Fruit fly (Drosophila melanogaster): Measurements from ENCODE around the gene CG15412.
A peak's percentile ranks its signal among the peaks of the same experiment; 100 is the strongest.

CG15412 gene

DNA sequence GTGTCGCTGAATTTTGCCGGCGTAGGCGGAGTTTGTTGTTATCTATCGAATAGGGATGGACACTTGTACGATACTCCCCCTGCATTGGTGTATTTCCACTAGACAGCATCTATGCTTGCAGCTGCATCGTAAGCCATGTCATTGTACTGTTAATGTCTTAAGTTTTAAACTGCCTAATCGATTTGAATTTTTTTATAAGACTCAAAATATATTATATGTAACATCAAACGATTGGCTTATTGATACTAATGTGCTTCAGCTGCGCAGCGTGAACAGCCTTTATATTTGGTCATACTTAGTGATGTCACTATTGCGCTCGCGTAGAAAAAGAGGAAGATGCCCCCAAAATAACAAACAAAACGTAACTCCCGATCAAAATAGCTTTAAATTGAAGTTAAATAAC, 1.2 kb upstream of the CG15412 start, which contains the start of the genes CG9662 and Ptpa:
Gene CG9662, minus strand, starts transcription at position 54 of the 403 bp plus-strand sequence.
Gene Ptpa, plus strand, starts transcription at position 319 of the 403 bp plus-strand sequence.
- peak; percentile 59 for TF ChIP-seq CG17806 (tag; optimal IDR thresholded peaks at IDR 0.05)
- TF ChIP-seq CG4496 (GFP tag; IDR thresholded peaks at IDR 0.05) = peak; percentile 67
- TF ChIP-seq CG12605 (GFP tag; IDR thresholded peaks at IDR 0.05) = no peak
- no peak for TF ChIP-seq Pif1B (GFP tag; optimal IDR thresholded peaks at IDR 0.05)
- TF ChIP-seq Snoo (tag; optimal IDR thresholded peaks at IDR 0.05) = no peak
- TF ChIP-seq CG8301 (tag; optimal IDR thresholded peaks at IDR 0.05) = peak; percentile 59
- TF ChIP-seq CG32121 (GFP tag; IDR thresholded peaks at IDR 0.05) = peak; percentile 56; the same call in 1 of the 2 replicates
- peak; percentile 76 for TF ChIP-seq fd96Ca (GFP tag; IDR thresholded peaks at IDR 0.05)
- TF ChIP-seq Pif1A (GFP tag; optimal IDR thresholded peaks at IDR 0.05) = peak; percentile 54
- TF ChIP-seq CG10348 (GFP tag; IDR thresholded peaks at IDR 0.05) = 0 out of 2 replicates have a peak, but pooled peaks have one; percentile 14
- TF ChIP-seq rn (GFP tag; IDR thresholded peaks at IDR 0.05) = peak; percentile 62
- peak; percentile 42 for TF ChIP-seq Ets98B (GFP tag; IDR thresholded peaks at IDR 0.05)
- peak; percentile 61 for TF ChIP-seq CG15710 (tag; optimal IDR thresholded peaks at IDR 0.05)
- peak; percentile 67 for TF ChIP-seq CG8159 (tag; optimal IDR thresholded peaks at IDR 0.05)
- TF ChIP-seq EcR (GFP tag; optimal IDR thresholded peaks at IDR 0.05) = no peak
- TF ChIP-seq CG14655 (GFP tag; optimal IDR thresholded peaks at IDR 0.05) = peak; percentile 65
- TF ChIP-seq D1 (tag; optimal IDR thresholded peaks at IDR 0.05) = no peak
- peak; percentile 62 for TF ChIP-seq CG9948 (tag; optimal IDR thresholded peaks at IDR 0.05)
- TF ChIP-seq CG34367 (tag; optimal IDR thresholded peaks at IDR 0.05) = peak; percentile 35
- TF ChIP-seq CG13204 (GFP tag; optimal IDR thresholded peaks at IDR 0.05) = no peak
- no peak for TF ChIP-seq gl (tag; optimal IDR thresholded peaks at IDR 0.05)

DNA sequence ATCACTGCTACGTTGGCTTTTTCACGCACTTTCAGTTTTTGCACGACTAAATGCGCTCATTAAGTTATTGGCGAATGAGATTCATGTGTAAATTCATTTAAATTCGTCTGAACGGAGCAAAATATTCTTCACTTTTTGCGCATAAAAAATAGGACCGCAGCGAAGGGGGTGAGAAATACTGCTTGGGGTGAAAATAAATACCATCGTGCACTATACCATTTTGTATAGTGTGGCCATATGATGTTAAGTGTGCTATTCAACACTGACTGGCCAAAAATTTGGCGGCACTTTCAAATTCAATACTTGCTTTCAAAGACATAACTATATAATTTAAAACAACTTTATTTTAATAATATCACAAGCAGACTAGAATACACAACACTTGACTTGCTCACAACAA, 2.3 kb downstream of the CG15412 start, which contains the start of gene GramD1B:
Gene GramD1B, minus strand, starts transcription at position 131 of the 400 bp plus-strand sequence.
- TF ChIP-seq CG8159 (tag; optimal IDR thresholded peaks at IDR 0.05) (no peak), Snoo (tag; optimal IDR thresholded peaks at IDR 0.05) (no peak), CG14655 (GFP tag; optimal IDR thresholded peaks at IDR 0.05) (no peak), gl (tag; optimal IDR thresholded peaks at IDR 0.05) (no peak), CG12605 (GFP tag; IDR thresholded peaks at IDR 0.05) (no peak), CG8301 (tag; optimal IDR thresholded peaks at IDR 0.05) (no peak), D1 (tag; optimal IDR thresholded peaks at IDR 0.05) (no peak), fd96Ca (GFP tag; IDR thresholded peaks at IDR 0.05) (no peak), Ets98B (GFP tag; IDR thresholded peaks at IDR 0.05) (no peak), Pif1B (GFP tag; optimal IDR thresholded peaks at IDR 0.05) (no peak), rn (GFP tag; IDR thresholded peaks at IDR 0.05) (no peak), CG10348 (GFP tag; IDR thresholded peaks at IDR 0.05) (no peak), CG13204 (GFP tag; optimal IDR thresholded peaks at IDR 0.05) (no peak), CG32121 (GFP tag; IDR thresholded peaks at IDR 0.05) (no peak), CG15710 (tag; optimal IDR thresholded peaks at IDR 0.05) (no peak), CG9948 (tag; optimal IDR thresholded peaks at IDR 0.05) (no peak), Pif1A (GFP tag; optimal IDR thresholded peaks at IDR 0.05) (no peak), CG34367 (tag; optimal IDR thresholded peaks at IDR 0.05) (no peak), CG17806 (tag; optimal IDR thresholded peaks at IDR 0.05) (no peak)

dm6 chr2L:3372483-3372929, 3.0 kb downstream of the CG15412 start:
- TF ChIP-seq D1 (tag; optimal IDR thresholded peaks at IDR 0.05) (no peak), CG9948 (tag; optimal IDR thresholded peaks at IDR 0.05) (no peak), Pif1A (GFP tag; optimal IDR thresholded peaks at IDR 0.05) (peak; percentile 39), CG17806 (tag; optimal IDR thresholded peaks at IDR 0.05) (peak; percentile 3), CG8301 (tag; optimal IDR thresholded peaks at IDR 0.05) (peak; percentile 24), Ets98B (GFP tag; IDR thresholded peaks at IDR 0.05) (peak; percentile 49), CG15710 (tag; optimal IDR thresholded peaks at IDR 0.05) (peak; percentile 2), CG12605 (GFP tag; IDR thresholded peaks at IDR 0.05) (no peak), Pif1B (GFP tag; optimal IDR thresholded peaks at IDR 0.05) (no peak), CG13204 (GFP tag; optimal IDR thresholded peaks at IDR 0.05) (no peak), CG34367 (tag; optimal IDR thresholded peaks at IDR 0.05) (no peak), Snoo (tag; optimal IDR thresholded peaks at IDR 0.05) (no peak), CG8159 (tag; optimal IDR thresholded peaks at IDR 0.05) (peak; percentile 20), fd96Ca (GFP tag; IDR thresholded peaks at IDR 0.05) (peak; percentile 35; the same call in 1 of the 3 replicates), CG10348 (GFP tag; IDR thresholded peaks at IDR 0.05) (no peak), CG14655 (GFP tag; optimal IDR thresholded peaks at IDR 0.05) (peak; percentile 29), EcR (GFP tag; optimal IDR thresholded peaks at IDR 0.05) (no peak), gl (tag; optimal IDR thresholded peaks at IDR 0.05) (no peak), CG4496 (GFP tag; IDR thresholded peaks at IDR 0.05) (peak; percentile 47; the same call in 1 of the 3 replicates), rn (GFP tag; IDR thresholded peaks at IDR 0.05) (no peak), CG32121 (GFP tag; IDR thresholded peaks at IDR 0.05) (peak; percentile 41; the same call in 1 of the 2 replicates)

- TF ChIP-seq CG12605 (GFP tag; IDR thresholded peaks at IDR 0.05) = no peak
- TF ChIP-seq D1 (tag; optimal IDR thresholded peaks at IDR 0.05) = no peak
- TF ChIP-seq Pif1B (GFP tag; optimal IDR thresholded peaks at IDR 0.05) = no peak
- no peak for TF ChIP-seq CG9948 (tag; optimal IDR thresholded peaks at IDR 0.05)
- TF ChIP-seq CG13204 (GFP tag; optimal IDR thresholded peaks at IDR 0.05) = no peak
- TF ChIP-seq CG34367 (tag; optimal IDR thresholded peaks at IDR 0.05) = no peak
- TF ChIP-seq CG15710 (tag; optimal IDR thresholded peaks at IDR 0.05) = no peak
- TF ChIP-seq CG32121 (GFP tag; IDR thresholded peaks at IDR 0.05) = no peak
- TF ChIP-seq CG10348 (GFP tag; IDR thresholded peaks at IDR 0.05) = no peak
- TF ChIP-seq Snoo (tag; optimal IDR thresholded peaks at IDR 0.05) = no peak
- TF ChIP-seq Pif1A (GFP tag; optimal IDR thresholded peaks at IDR 0.05) = no peak
- no peak for TF ChIP-seq EcR (GFP tag; optimal IDR thresholded peaks at IDR 0.05)
- no peak for TF ChIP-seq CG17806 (tag; optimal IDR thresholded peaks at IDR 0.05)
- no peak for TF ChIP-seq rn (GFP tag; IDR thresholded peaks at IDR 0.05)
- no peak for TF ChIP-seq CG4496 (GFP tag; IDR thresholded peaks at IDR 0.05)
- TF ChIP-seq CG14655 (GFP tag; optimal IDR thresholded peaks at IDR 0.05) = no peak
Measured at dm6 chr2L:3371776-3372383, 3.6 kb downstream of the CG15412 start.

DNA sequence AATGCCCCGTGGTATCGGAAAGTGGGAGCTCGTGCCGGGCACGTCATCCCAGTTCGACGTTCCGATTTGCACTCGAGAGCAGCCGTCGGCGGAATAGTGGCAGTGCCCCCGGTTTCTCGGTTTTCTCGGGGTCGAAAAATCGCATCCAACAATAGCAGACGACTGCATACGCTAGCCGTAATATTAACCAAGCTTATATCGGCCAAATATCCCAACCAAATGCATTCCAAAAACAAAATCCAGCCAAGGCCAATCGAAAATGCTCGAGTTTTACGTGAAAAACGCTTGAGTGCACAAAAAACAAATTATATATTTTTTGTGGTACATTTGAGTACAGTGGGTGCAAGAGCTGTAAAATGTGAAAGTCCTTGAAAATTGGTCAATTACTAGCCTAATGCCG, 4.2 kb downstream of the CG15412 start:
- TF ChIP-seq Ets98B (GFP tag; IDR thresholded peaks at IDR 0.05) (peak; percentile 71), fd96Ca (GFP tag; IDR thresholded peaks at IDR 0.05) (peak; percentile 77; the same call in 2 of the 3 replicates), CG10348 (GFP tag; IDR thresholded peaks at IDR 0.05) (no peak), CG14655 (GFP tag; optimal IDR thresholded peaks at IDR 0.05) (no peak), CG34367 (tag; optimal IDR thresholded peaks at IDR 0.05) (no peak), Pif1A (GFP tag; optimal IDR thresholded peaks at IDR 0.05) (peak; percentile 43), D1 (tag; optimal IDR thresholded peaks at IDR 0.05) (no peak), CG13204 (GFP tag; optimal IDR thresholded peaks at IDR 0.05) (no peak), EcR (GFP tag; optimal IDR thresholded peaks at IDR 0.05) (peak; percentile 21), CG15710 (tag; optimal IDR thresholded peaks at IDR 0.05) (no peak), gl (tag; optimal IDR thresholded peaks at IDR 0.05) (no peak), CG17806 (tag; optimal IDR thresholded peaks at IDR 0.05) (peak; percentile 4), CG8301 (tag; optimal IDR thresholded peaks at IDR 0.05) (no peak), CG8159 (tag; optimal IDR thresholded peaks at IDR 0.05) (peak; percentile 45), CG9948 (tag; optimal IDR thresholded peaks at IDR 0.05) (no peak), Pif1B (GFP tag; optimal IDR thresholded peaks at IDR 0.05) (no peak), CG12605 (GFP tag; IDR thresholded peaks at IDR 0.05) (0 out of 2 replicates have a peak, but pooled peaks have one; percentile 58), Snoo (tag; optimal IDR thresholded peaks at IDR 0.05) (no peak), rn (GFP tag; IDR thresholded peaks at IDR 0.05) (no peak), CG32121 (GFP tag; IDR thresholded peaks at IDR 0.05) (peak; percentile 74), CG4496 (GFP tag; IDR thresholded peaks at IDR 0.05) (peak; percentile 62; the same call in 2 of the 3 replicates)

Data from whole organism, pupa.